Worm (Caenorhabditis elegans) whole organism, late embryonic: Measurements from ENCODE around the gene B0244.17.

Source experiments
- ama-1 ChIP-seq: fragments of 150-350 bp; optimal IDR thresholded peaks from 2 replicates; lab custom pipeline; 2014
- ceh-2 ChIP-seq: sonication (generic microtip); optimal IDR thresholded peaks from 2 replicates; lab custom pipeline; 2016; ENCODE audit warnings: missing genotype, missing genetic modification characterization, missing compliant biosample characterization
- ceh-34 ChIP-seq: sonication (generic microtip); optimal IDR thresholded peaks from 2 replicates; lab custom pipeline; 2016; ENCODE audit warnings: mild to moderate bottlenecking, missing genetic modification characterization, missing compliant biosample characterization
- dve-1 ChIP-seq: sonication (generic microtip); optimal IDR thresholded peaks from 2 replicates; lab custom pipeline; 2017; ENCODE audit warnings: antibody characterized with exemption, mild to moderate bottlenecking, missing genetic modification characterization, missing compliant biosample characterization
- ets-4 ChIP-seq: sonication (generic microtip); optimal IDR thresholded peaks from 2 replicates; lab custom pipeline; 2016; ENCODE audit warnings: missing genetic modification characterization, missing compliant biosample characterization
- fkh-10 ChIP-seq: fragments of 150-350 bp; optimal IDR thresholded peaks from 2 replicates; lab custom pipeline; 2014; ENCODE audit warnings: missing biosample characterization, missing genetic modification reagents, missing genetic modification characterization
- hlh-8 ChIP-seq: sonication (generic microtip); optimal IDR thresholded peaks from 2 replicates; lab custom pipeline; 2016; ENCODE audit warnings: missing genotype, missing genetic modification characterization, missing compliant biosample characterization
- nhr-11 ChIP-seq: fragments of 150-350 bp; optimal IDR thresholded peaks from 2 replicates; lab custom pipeline; 2014; ENCODE audit warnings: missing biosample characterization, missing genetic modification characterization
- tbx-2 ChIP-seq: sonication (generic microtip); optimal IDR thresholded peaks from 2 replicates; lab custom pipeline; 2016; ENCODE audit warnings: missing genetic modification characterization, missing compliant biosample characterization

- TF ChIP-seq ceh-34 (tag; lab: Kevin White, UChicago), result peak; percentile 46
- peak; percentile 29 for TF ChIP-seq tbx-2 (tag; lab: Kevin White, UChicago)
- no peak for TF ChIP-seq fkh-10 (GFP tag; lab: Kevin White, UChicago)
- no peak for TF ChIP-seq ama-1 (lab: Kevin White, UChicago)
- no peak for TF ChIP-seq hlh-8
- TF ChIP-seq ets-4, result peak; percentile 40
- peak; percentile 69 for TF ChIP-seq dve-1 (tag; lab: Kevin White, UChicago)
- TF ChIP-seq nhr-11 (tag; lab: Kevin White, UChicago), result no peak
- TF ChIP-seq ceh-2 (tag; lab: Kevin White, UChicago), result no peak
These were observed 26.9 kb upstream of the B0244.17 start, which contains the start of gene rpl-23 for ce11 chrIII:5706077-5706627.
